Fruit fly (Drosophila melanogaster): ENCODE data around the gene AsnRS.

DNA sequence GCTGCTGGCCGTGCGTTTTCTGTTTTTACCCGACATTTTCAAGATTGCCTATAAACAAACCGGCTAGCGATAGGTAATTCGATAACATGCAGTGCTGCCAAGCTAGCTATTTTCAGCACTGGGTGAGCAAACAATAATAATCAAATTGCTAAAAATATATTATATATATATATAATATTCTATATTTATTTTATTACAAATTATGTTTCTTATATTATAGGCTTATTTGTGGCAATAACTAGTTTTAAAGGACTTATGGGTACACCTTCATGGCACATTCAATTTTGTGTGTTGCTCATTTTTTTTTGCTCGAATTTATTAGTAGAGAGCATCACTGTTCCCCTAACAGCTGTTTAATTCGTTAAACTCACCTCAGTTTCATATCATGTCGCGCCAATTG is 4.9 kb downstream of the AsnRS start:
- TF ChIP-seq CG12605 (GFP tag; IDR thresholded peaks at IDR 0.05) (no peak), CG9948 (tag; optimal IDR thresholded peaks at IDR 0.05) (peak; percentile 29), D1 (tag; optimal IDR thresholded peaks at IDR 0.05) (no peak), CG34367 (tag; optimal IDR thresholded peaks at IDR 0.05) (peak; percentile 38), Snoo (tag; optimal IDR thresholded peaks at IDR 0.05) (peak; percentile 64)
